Worm (Caenorhabditis elegans): Measurements from ENCODE around the gene C37C3.10.

Gene C37C3.10

ce11 chrV:7854603-7855002 lies 8.3 kb downstream of the C37C3.10 start, which contains the start of the genes C37C3.9 and C37C3.18:
C37C3.9 (minus strand) TSS chrV:7854700.
C37C3.18 (plus strand) TSS chrV:7854993.
- TF ChIP-seq eor-1 (tag; optimal IDR thresholded peaks at IDR 0.05) (no peak), egl-5 (tag; optimal IDR thresholded peaks at IDR 0.05) (peak; percentile 57), lsy-12 (tag; optimal IDR thresholded peaks at IDR 0.05) (peak; percentile 39), unc-62 (GFP tag; optimal IDR thresholded peaks at IDR 0.05) (peak; percentile 48), lin-15B (tag; optimal IDR thresholded peaks at IDR 0.05) (peak; percentile 48), tbx-2 (tag; optimal IDR thresholded peaks at IDR 0.05) (peak; percentile 17), pha-4 (tag; optimal IDR thresholded peaks at IDR 0.05) (peak; percentile 90), hmg-11 (tag; optimal IDR thresholded peaks at IDR 0.05) (peak; percentile 87), ceh-28 (tag; optimal IDR thresholded peaks at IDR 0.05) (peak; percentile 71), nhr-237 (tag; optimal IDR thresholded peaks at IDR 0.05) (no peak), pqm-1 (tag; optimal IDR thresholded peaks at IDR 0.05) (peak; percentile 22), skn-1 (tag; optimal IDR thresholded peaks at IDR 0.05) (peak; percentile 93), ceh-82 (tag; optimal IDR thresholded peaks at IDR 0.05) (peak; percentile 0), ZK546.5 (tag; optimal IDR thresholded peaks at IDR 0.05) (no peak), mdl-1 (tag; optimal IDR thresholded peaks at IDR 0.05) (no peak), nfya-1 (tag; optimal IDR thresholded peaks at IDR 0.05; ENCODE audit: insufficient read depth) (peak; percentile 80), nhr-23 (tag; optimal IDR thresholded peaks at IDR 0.05) (peak; percentile 75), ceh-16 (tag; optimal IDR thresholded peaks at IDR 0.05) (no peak), elt-2 (tag; optimal IDR thresholded peaks at IDR 0.05) (peak; percentile 68), nhr-43 (tag; optimal IDR thresholded peaks at IDR 0.05; ENCODE audit: poor library complexity, severe bottlenecking) (peak; percentile 50), snpc-4 (tag; optimal IDR thresholded peaks at IDR 0.05) (peak; percentile 90), ceh-9 (tag; optimal IDR thresholded peaks at IDR 0.05) (no peak), jun-1 (tag; optimal IDR thresholded peaks at IDR 0.05) (peak; percentile 85), fkh-10 (GFP tag; optimal IDR thresholded peaks at IDR 0.05) (peak; percentile 44), ztf-4 (tag; optimal IDR thresholded peaks at IDR 0.05) (no peak), elt-1 (tag; optimal IDR thresholded peaks at IDR 0.05) (peak; percentile 22), nhr-12 (tag; optimal IDR thresholded peaks at IDR 0.05) (no peak), fos-1 (tag; optimal IDR thresholded peaks at IDR 0.05) (no peak), lin-39 (tag; optimal IDR thresholded peaks at IDR 0.05) (peak; percentile 80), egl-27 (tag; optimal IDR thresholded peaks at IDR 0.05) (peak; percentile 51), nhr-25 (tag; optimal IDR thresholded peaks at IDR 0.05) (peak; percentile 74), R02D3.7 (tag; optimal IDR thresholded peaks at IDR 0.05) (peak; percentile 22), nhr-77 (tag; optimal IDR thresholded peaks at IDR 0.05) (no peak)

DNA sequence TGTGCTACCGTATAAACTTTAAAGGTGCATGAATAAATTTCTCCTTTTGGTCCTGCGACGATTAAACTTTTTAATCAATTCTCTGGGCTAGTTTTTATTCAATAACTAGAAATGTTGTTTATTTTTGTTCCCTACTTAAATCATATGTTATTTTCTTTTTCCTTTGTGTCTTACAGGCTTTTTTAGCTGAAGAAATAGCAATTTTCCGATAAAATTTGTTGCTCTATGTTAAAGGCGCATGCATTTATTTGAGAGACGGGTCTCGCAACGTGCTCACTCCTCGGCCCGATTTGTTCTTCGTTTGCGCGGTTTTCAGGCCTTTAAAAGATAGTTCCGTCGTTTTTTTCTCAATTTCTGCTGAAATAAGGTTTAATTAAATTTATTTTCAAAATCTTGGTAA lies 9.0 kb downstream of the C37C3.10 start:
- TF ChIP-seq nhr-12 (tag; optimal IDR thresholded peaks at IDR 0.05) (no peak), ztf-11 (tag; optimal IDR thresholded peaks at IDR 0.05) (no peak), ama-1 (optimal IDR thresholded peaks at IDR 0.05) (no peak), hmg-11 (tag; optimal IDR thresholded peaks at IDR 0.05) (peak; percentile 19), snpc-4 (tag; optimal IDR thresholded peaks at IDR 0.05) (peak; percentile 19), ceh-16 (tag; optimal IDR thresholded peaks at IDR 0.05) (no peak), ceh-82 (tag; optimal IDR thresholded peaks at IDR 0.05) (no peak), pha-4 (tag; optimal IDR thresholded peaks at IDR 0.05) (peak; percentile 29), nfya-1 (tag; optimal IDR thresholded peaks at IDR 0.05; ENCODE audit: insufficient read depth) (peak; percentile 26), egl-27 (tag; optimal IDR thresholded peaks at IDR 0.05) (no peak), mdl-1 (tag; optimal IDR thresholded peaks at IDR 0.05) (no peak), lin-15B (tag; optimal IDR thresholded peaks at IDR 0.05) (peak; percentile 14), fkh-2 (tag; optimal IDR thresholded peaks at IDR 0.05) (no peak), unc-39 (tag; optimal IDR thresholded peaks at IDR 0.05) (no peak), sea-2 (GFP tag; optimal IDR thresholded peaks at IDR 0.05) (no peak), lsy-12 (tag; optimal IDR thresholded peaks at IDR 0.05) (no peak), nhr-76 (tag; optimal IDR thresholded peaks at IDR 0.05) (no peak), pqm-1 (tag; optimal IDR thresholded peaks at IDR 0.05) (no peak), aly-2 (tag; optimal IDR thresholded peaks at IDR 0.05) (no peak)

DNA sequence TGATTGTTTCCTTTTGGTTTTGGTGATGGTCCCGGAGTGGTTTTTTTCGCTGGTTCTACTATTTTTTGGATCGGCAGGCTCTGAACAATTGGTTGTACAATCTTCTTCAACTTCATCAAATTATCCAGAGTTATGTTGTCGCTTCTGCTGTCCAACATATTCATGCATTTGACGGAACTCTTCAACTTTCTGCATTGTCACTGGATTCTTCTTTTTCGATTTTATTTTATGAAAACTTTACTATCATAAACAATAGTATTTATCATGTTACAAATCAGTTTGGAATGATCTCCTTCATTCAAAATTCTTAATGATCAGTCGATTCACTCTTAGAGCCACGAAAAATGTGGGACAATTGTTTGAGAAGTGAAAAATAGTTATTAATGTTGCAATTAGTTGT lies 10.8 kb downstream of the C37C3.10 start:
- TF ChIP-seq nhr-77 (tag; optimal IDR thresholded peaks at IDR 0.05) (no peak), lin-15B (tag; optimal IDR thresholded peaks at IDR 0.05) (no peak), pqm-1 (tag; optimal IDR thresholded peaks at IDR 0.05) (no peak), nhr-28 (tag; optimal IDR thresholded peaks at IDR 0.05) (no peak), lsy-12 (tag; optimal IDR thresholded peaks at IDR 0.05) (no peak), elt-3 (tag; optimal IDR thresholded peaks at IDR 0.05) (no peak)

Data from whole organism, L3 larva.